Worm (Caenorhabditis elegans): ENCODE data around the gene ZK836.3.

ce11 chrV:12195845-12196244 is at the start of gene ZK836.3:
- no peak for TF ChIP-seq ama-1 (optimal IDR thresholded peaks at IDR 0.05)
- TF ChIP-seq hmbx-1 (tag; optimal IDR thresholded peaks at IDR 0.05), result no peak
- TF ChIP-seq sea-1 (GFP tag; conservative IDR thresholded peaks at IDR 0.05), result no peak
- no peak for TF ChIP-seq hnd-1 (tag; optimal IDR thresholded peaks at IDR 0.05)
- TF ChIP-seq ceh-36 (tag; optimal IDR thresholded peaks at IDR 0.05), result no peak
- no peak for TF ChIP-seq flt-1 (GFP tag; IDR thresholded peaks at IDR 0.05)
- no peak for TF ChIP-seq F13C5.2 (tag; optimal IDR thresholded peaks at IDR 0.05)
- no peak for TF ChIP-seq tbx-37 (GFP tag; conservative IDR thresholded peaks at IDR 0.05)
- TF ChIP-seq tra-4 (tag; optimal IDR thresholded peaks at IDR 0.05), result no peak
- TF ChIP-seq scrt-1 (GFP tag; IDR thresholded peaks at IDR 0.05), result no peak
